Worm (Caenorhabditis elegans) whole organism, early embryonic: ENCODE data around the gene cct-2.

Experiments used
- B0310.2 ChIP-seq: sonication (generic microtip); optimal IDR thresholded peaks from 2 replicates; lab custom pipeline; 2016; ENCODE audit warnings: mild to moderate bottlenecking, missing genetic modification characterization, missing compliant biosample characterization
- ama-1 ChIP-seq: fragments of 150-350 bp; optimal IDR thresholded peaks from 2 replicates; lab custom pipeline; 2014
- ceh-13 ChIP-seq: fragments of 200-800 bp; sonication (Bioruptor generic); optimal IDR thresholded peaks from 2 replicates; lab custom pipeline; 2018; ENCODE audit warnings: mild to moderate bottlenecking, missing genetic modification characterization, missing compliant biosample characterization
- hmg-4 ChIP-seq: fragments of 200-800 bp; sonication (Bioruptor generic); optimal IDR thresholded peaks from 2 replicates; lab custom pipeline; 2018; ENCODE audit warnings: mild to moderate bottlenecking, missing genetic modification characterization, missing compliant biosample characterization
- pes-1 ChIP-seq: fragments of 200-800 bp; sonication (Bioruptor generic); IDR thresholded peaks from 2 replicates; pipeline ENCODE4 v1.3.6; 2022; ENCODE audit warnings: missing genetic modification reagents, missing genetic modification characterization, missing compliant biosample characterization
- scrt-1 ChIP-seq: fragments of 200-800 bp; sonication (Bioruptor generic); IDR thresholded peaks from 2 replicates; pipeline ENCODE4 v1.3.6; 2022; ENCODE audit warnings: missing genetic modification characterization, missing compliant biosample characterization
- sea-1 ChIP-seq: fragments of 200-800 bp; sonication (Bioruptor generic); conservative IDR thresholded peaks from 2 replicates; pipeline ENCODE4 v1.3.6; 2022; ENCODE audit warnings: missing genetic modification characterization, missing compliant biosample characterization

DNA sequence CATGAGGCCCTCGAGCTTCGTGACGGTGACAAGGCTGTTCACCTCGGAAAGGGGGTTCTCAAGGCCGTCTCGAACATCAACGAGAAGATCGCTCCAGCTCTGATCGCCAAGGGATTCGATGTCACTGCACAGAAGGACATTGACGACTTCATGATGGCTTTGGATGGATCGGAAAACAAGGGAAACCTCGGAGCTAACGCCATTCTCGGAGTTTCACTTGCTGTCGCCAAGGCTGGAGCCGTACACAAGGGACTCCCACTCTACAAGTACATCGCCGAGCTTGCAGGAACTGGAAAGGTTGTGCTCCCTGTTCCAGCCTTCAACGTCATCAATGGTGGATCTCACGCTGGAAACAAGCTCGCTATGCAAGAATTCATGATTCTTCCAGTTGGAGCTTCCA lies 4.9 kb downstream of the cct-2 start:
- TF ChIP-seq ama-1 (no peak), scrt-1 (GFP tag; lab: Robert Waterston, UW) (no peak), B0310.2 (tag; lab: Kevin White, UChicago) (no peak), hmg-4 (GFP tag; lab: Kevin White, UChicago) (no peak), ceh-13 (GFP tag; lab: Kevin White, UChicago) (no peak), sea-1 (GFP tag; lab: Robert Waterston, UW) (no peak), pes-1 (GFP tag; lab: Robert Waterston, UW) (no peak)
